Worm (Caenorhabditis elegans) whole organism, L2 larva: ENCODE results near the gene pqn-25.

Experiments
- F13H6.1 ChIP-seq: sonication (generic microtip); optimal IDR thresholded peaks from 2 replicates; lab custom pipeline; 2016; ENCODE audit warnings: missing genetic modification characterization, missing compliant biosample characterization
- ama-1 ChIP-seq: fragments of 150-350 bp; optimal IDR thresholded peaks from 2 replicates; lab custom pipeline; 2018; ENCODE audit warnings: inconsistent platforms
- egl-27 ChIP-seq: sonication (generic microtip); optimal IDR thresholded peaks from 3 replicates; lab custom pipeline; 2017; ENCODE audit warnings: missing biosample characterization, missing genetic modification reagents, missing genetic modification characterization
- elt-1 ChIP-seq: fragments of 150-350 bp; optimal IDR thresholded peaks from 2 replicates; lab custom pipeline; 2014; ENCODE audit warnings: missing biosample characterization, missing genetic modification characterization
- mdl-1 ChIP-seq, 2 experiments: fragments of 150-350 bp in 1 of 2; sonication (generic microtip) in 1 of 2; optimal IDR thresholded peaks; 2 replicates each; lab custom pipeline; 2017; ENCODE audit warnings: missing biosample characterization in 2 of 2, missing genetic modification characterization in 2 of 2
- nhr-12 ChIP-seq: fragments of 150-350 bp; optimal IDR thresholded peaks from 2 replicates; lab custom pipeline; 2014; ENCODE audit warnings: missing biosample characterization, missing genetic modification characterization
- nhr-237 ChIP-seq: fragments of 150-350 bp; optimal IDR thresholded peaks from 2 replicates; lab custom pipeline; 2014; ENCODE audit warnings: missing biosample characterization, missing genetic modification characterization
- nhr-25 ChIP-seq: fragments of 150-350 bp; sonication (generic microtip); optimal IDR thresholded peaks from 3 replicates; lab custom pipeline; 2014; ENCODE audit warnings: missing biosample characterization, missing genetic modification characterization
- snpc-4 ChIP-seq: fragments of 150-350 bp; optimal IDR thresholded peaks from 2 replicates; lab custom pipeline; 2014; ENCODE audit warnings: missing biosample characterization, missing genetic modification characterization
- unc-62 ChIP-seq: fragments of 150-350 bp; optimal IDR thresholded peaks from 2 replicates; lab custom pipeline; 2014; ENCODE audit warnings: missing biosample characterization, missing genetic modification reagents, missing genetic modification characterization
- ztf-11 ChIP-seq: sonication (generic microtip); optimal IDR thresholded peaks from 2 replicates; lab custom pipeline; 2017; ENCODE audit warnings: missing biosample characterization, missing genetic modification characterization

DNA sequence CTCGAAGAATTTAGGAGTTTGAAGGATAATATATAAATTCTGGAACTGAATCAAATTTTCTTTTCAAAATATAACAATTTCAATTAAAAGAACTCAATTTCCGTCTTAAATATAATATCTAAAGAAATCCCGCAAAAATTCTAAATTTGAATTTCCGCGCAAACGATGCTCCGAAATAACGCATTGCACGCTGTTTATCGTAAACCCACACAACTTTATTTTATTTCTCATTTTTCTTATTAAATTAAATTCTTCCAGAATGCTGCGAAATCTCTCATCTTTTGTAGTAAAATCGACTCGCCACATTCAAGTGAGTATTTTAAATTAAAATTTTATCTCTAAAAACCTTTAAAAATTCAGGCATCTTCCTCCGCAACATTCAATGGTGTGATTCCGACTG lies 13.4 kb downstream of the pqn-25 start, which contains the start of gene R02F2.9:
- TF ChIP-seq nhr-237 (tag; lab: Kevin White, UChicago) (no peak), ztf-11 (tag; lab: Kevin White, UChicago) (no peak), elt-1 (tag; lab: Kevin White, UChicago) (no peak), ama-1 (lab: Kevin White, UChicago) (no peak), unc-62 (GFP tag; lab: Kevin White, UChicago) (no peak), nhr-12 (tag; lab: Kevin White, UChicago) (no peak), snpc-4 (tag; lab: Kevin White, UChicago) (no peak), F13H6.1 (tag; lab: Kevin White, UChicago) (no peak), egl-27 (tag; lab: Kevin White, UChicago) (no peak), mdl-1 (tag; optimal IDR thresholded peaks at IDR 0.05; lab: Kevin White, UChicago) (no peak), nhr-25 (tag; lab: Kevin White, UChicago) (no peak)
